Worm (Caenorhabditis elegans) whole organism, midembryonic: ENCODE results near the gene cest-8.

Experiments
- T22C8.4 ChIP-seq: fragments of 200-800 bp; sonication (Bioruptor generic); IDR thresholded peaks from 2 replicates; pipeline ENCODE4 v1.3.6; 2022; ENCODE audit warnings: missing genetic modification characterization, missing compliant biosample characterization
- cog-1 ChIP-seq: sonication (generic microtip); optimal IDR thresholded peaks from 2 replicates; lab custom pipeline; 2016; ENCODE audit warnings: missing genetic modification characterization, missing compliant biosample characterization
- flt-1 ChIP-seq: fragments of 200-800 bp; sonication (Bioruptor generic); IDR thresholded peaks from 2 replicates; pipeline ENCODE4 v1.3.6; 2022; ENCODE audit warnings: missing genetic modification characterization, missing compliant biosample characterization
- klf-2 ChIP-seq: fragments of 200-800 bp; sonication (Bioruptor generic); conservative IDR thresholded peaks from 2 replicates; pipeline ENCODE4 v1.3.6; 2022; ENCODE audit warnings: missing genetic modification reagents, missing genetic modification characterization, missing compliant biosample characterization
- med-1 ChIP-seq: sonication (generic microtip); optimal IDR thresholded peaks from 2 replicates; lab custom pipeline; 2017; ENCODE audit warnings: missing genetic modification characterization, mild to moderate bottlenecking, missing compliant biosample characterization, antibody characterized with exemption, missing genetic modification reagents; ENCODE audit not compliant: insufficient read depth
- ref-1 ChIP-seq: fragments of 200-800 bp; sonication (Bioruptor generic); conservative IDR thresholded peaks from 2 replicates; pipeline ENCODE4 v1.3.6; 2022; ENCODE audit warnings: missing genetic modification reagents, missing genetic modification characterization, missing compliant biosample characterization
- tab-1 ChIP-seq: fragments of 200-800 bp; sonication (Bioruptor generic); IDR thresholded peaks from 2 replicates; pipeline ENCODE4 v1.3.6; 2022; ENCODE audit warnings: missing genetic modification characterization, missing compliant biosample characterization
- ztf-23 ChIP-seq: fragments of 200-800 bp; sonication (Bioruptor generic); IDR thresholded peaks from 2 replicates; pipeline ENCODE4 v1.3.6; 2022; ENCODE audit warnings: missing genetic modification reagents, missing genetic modification characterization, missing compliant biosample characterization
- ztf-29 ChIP-seq: fragments of 200-800 bp; sonication (Bioruptor generic); IDR thresholded peaks from 2 replicates; pipeline ENCODE4 v1.3.6; 2022; ENCODE audit warnings: missing genetic modification reagents, missing genetic modification characterization, missing compliant biosample characterization

Gene cest-8

DNA sequence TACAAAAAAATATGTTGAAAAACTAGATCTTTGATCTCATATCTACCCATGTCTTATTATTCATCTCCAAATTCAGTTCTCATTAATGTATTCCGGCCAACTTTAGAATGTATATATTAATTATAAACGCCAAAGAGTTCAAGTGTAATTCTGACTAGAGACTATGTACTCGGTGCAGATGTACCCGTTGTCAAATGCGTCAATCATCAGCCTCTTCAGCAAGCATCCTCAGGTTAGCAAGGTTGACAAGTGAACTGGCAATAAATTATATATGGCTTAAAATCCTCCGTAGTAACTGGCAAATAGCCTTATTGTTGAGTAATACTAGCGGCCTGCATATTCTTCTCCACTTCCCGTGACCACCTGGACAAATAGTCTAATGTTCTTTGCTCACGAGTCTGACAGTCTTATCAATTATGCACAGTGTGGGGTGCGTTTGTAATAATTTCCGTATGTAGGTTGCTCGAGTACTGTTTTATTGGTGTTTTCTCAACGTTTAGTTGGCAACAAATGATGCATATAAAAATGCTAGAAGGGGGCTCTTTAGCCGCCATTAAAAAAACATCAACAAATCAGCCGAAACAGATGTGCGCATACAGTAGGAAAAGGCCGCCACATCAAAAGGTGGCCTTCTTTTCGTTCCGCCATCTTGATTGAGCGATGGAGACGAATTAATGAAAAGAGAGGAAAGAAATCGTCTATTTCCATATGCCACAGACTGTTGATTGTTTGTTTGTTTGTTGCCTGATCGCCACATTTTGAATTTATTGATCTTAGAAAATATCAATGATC is 31.0 kb upstream of the cest-8 start:
- TF ChIP-seq klf-2 (GFP tag; lab: Robert Waterston, UW) (no peak), ztf-29 (GFP tag; lab: Robert Waterston, UW) (no peak), tab-1 (no peak), ref-1 (no peak), T22C8.4 (GFP tag; lab: Robert Waterston, UW) (no peak)

DNA sequence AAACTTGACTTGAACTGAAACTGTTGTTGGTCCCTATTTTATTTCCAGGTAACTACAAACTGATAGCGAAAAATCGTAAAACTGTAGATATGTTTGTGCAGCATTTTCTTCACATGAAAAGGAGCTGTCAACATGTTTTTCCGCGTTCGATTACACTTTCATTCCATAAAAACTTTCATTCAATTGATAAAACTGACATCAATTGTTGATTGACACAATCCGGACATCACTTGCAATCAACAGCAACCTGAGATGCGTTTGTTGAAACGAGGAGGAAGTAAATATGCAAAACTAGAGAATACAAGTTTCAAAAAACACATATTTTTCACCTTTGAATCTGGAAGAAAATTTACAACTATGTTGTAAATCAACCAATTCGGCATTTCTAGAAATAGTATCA is 22.1 kb upstream of the cest-8 start:
- TF ChIP-seq flt-1 (no peak), med-1 (GFP tag; lab: Kevin White, UChicago) (no peak), ztf-29 (GFP tag; lab: Robert Waterston, UW) (no peak), tab-1 (no peak), T22C8.4 (GFP tag; lab: Robert Waterston, UW) (no peak), ztf-23 (GFP tag; lab: Robert Waterston, UW) (no peak), cog-1 (no peak), klf-2 (GFP tag; lab: Robert Waterston, UW) (no peak), ref-1 (no peak)

DNA sequence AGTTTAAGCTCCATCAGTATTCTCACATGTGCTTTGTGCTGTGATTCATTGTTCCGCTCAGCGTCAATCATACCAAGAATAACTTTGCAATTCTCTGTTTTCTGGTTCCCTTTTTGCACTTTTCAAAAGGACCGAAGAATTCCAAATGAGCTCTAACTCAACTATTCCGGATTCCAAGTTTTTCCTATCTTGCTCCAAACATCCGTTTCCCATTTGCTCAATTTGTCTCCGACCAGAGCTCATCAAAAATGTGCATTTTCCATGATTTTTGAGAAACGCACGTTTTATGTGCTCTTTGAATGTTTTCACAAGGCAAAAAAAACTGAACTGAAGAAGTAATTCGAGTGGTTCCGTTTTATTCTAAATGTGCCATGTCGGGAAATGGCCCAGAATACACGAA is 21.2 kb upstream of the cest-8 start:
- TF ChIP-seq ztf-23 (GFP tag; lab: Robert Waterston, UW) (no peak), ref-1 (no peak), T22C8.4 (GFP tag; lab: Robert Waterston, UW) (no peak)

DNA sequence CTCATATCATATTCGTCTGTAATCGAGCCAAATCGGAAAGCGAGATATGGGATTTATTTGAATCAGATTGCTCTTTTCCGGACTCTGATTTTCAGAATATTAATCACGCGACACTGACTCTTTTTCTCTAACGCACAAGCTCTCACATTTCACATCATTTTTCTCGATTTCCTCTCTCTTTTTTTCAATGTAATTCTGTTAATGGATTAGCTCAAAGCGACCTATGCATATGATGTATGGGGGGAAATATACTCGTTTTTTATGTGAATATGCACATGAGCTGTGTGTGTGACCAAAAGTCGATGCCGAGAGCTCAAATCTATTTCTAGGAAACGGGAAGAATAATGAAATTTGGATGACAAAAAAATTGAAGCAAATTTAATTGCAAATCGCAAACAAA is 18.9 kb upstream of the cest-8 start:
- TF ChIP-seq ztf-29 (GFP tag; lab: Robert Waterston, UW): no peak
- TF ChIP-seq T22C8.4 (GFP tag; lab: Robert Waterston, UW): no peak
- TF ChIP-seq cog-1: no peak

DNA sequence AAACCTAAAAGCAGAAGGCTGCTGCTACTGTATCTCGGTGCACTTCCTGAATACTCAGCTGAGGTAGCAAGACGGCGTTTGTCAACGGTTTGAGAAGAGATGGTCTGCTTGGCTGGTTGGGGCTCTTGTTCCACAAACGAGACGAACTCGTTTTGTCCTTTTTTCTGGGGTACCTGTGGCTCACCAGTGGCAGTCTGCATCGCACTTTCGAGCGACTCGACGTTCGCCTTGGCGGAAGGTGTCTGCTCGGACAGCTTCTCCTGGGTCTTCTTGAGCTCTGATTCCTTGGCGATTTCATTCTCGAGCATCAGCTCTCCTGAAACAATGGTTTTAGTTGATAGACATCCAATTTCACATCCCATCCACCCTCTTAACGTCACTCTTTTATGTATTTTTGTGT is 18.0 kb upstream of the cest-8 start:
- no peak for TF ChIP-seq med-1 (GFP tag; lab: Kevin White, UChicago)
- no peak for TF ChIP-seq ref-1
- no peak for TF ChIP-seq klf-2 (GFP tag; lab: Robert Waterston, UW)
- no peak for TF ChIP-seq ztf-29 (GFP tag; lab: Robert Waterston, UW)
- no peak for TF ChIP-seq ztf-23 (GFP tag; lab: Robert Waterston, UW)
- TF ChIP-seq cog-1: no peak
- no peak for TF ChIP-seq T22C8.4 (GFP tag; lab: Robert Waterston, UW)
- no peak for TF ChIP-seq tab-1
- no peak for TF ChIP-seq flt-1

DNA sequence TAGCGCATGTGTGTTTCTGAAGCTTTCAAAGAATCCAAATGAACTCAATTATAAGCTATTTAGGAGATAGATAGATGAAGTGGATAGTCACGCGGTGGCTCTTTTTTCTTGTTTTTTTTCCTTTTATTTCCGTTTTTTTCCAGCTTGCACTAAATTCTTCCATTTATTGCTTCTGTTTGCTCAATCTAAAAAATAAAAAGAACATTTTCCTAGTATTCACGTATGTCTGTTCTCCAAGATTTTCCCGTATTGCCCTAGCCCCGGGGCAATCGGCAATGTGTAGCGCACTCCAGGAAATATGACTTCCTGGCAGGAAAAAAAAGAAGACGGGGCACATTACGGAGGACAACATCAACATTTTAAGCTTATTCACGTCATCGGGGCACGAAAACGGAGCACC is 17.6 kb upstream of the cest-8 start:
- TF ChIP-seq klf-2 (GFP tag; lab: Robert Waterston, UW): no peak
- TF ChIP-seq flt-1: no peak
- TF ChIP-seq ztf-29 (GFP tag; lab: Robert Waterston, UW): no peak
- no peak for TF ChIP-seq med-1 (GFP tag; lab: Kevin White, UChicago)
- no peak for TF ChIP-seq T22C8.4 (GFP tag; lab: Robert Waterston, UW)
- no peak for TF ChIP-seq ref-1
- no peak for TF ChIP-seq ztf-23 (GFP tag; lab: Robert Waterston, UW)
- no peak for TF ChIP-seq cog-1
- no peak for TF ChIP-seq tab-1

DNA sequence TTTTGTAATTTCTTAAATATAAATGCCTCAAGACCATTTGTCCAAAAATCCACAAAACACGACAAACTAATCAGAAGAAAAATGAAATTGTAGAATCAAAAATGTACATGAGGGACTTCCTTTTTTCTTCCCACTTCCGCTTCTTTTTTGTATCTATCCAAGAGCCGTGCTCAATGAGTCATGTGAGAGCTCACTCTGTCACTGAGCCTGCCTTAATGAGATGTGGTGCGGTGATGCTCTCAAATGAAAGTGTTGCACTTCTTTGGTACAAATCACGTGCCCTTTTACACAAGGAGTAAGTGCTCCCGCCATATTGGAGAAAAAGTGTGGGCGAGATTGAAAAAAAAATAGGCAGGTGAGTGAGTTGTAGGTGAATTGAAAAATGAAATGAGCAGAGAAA is 15.1 kb upstream of the cest-8 start:
- TF ChIP-seq flt-1: no peak
- no peak for TF ChIP-seq klf-2 (GFP tag; lab: Robert Waterston, UW)
- no peak for TF ChIP-seq tab-1
- TF ChIP-seq med-1 (GFP tag; lab: Kevin White, UChicago): no peak
- TF ChIP-seq cog-1: no peak
- TF ChIP-seq ref-1: no peak
- TF ChIP-seq T22C8.4 (GFP tag; lab: Robert Waterston, UW): no peak
- TF ChIP-seq ztf-23 (GFP tag; lab: Robert Waterston, UW): no peak
- no peak for TF ChIP-seq ztf-29 (GFP tag; lab: Robert Waterston, UW)

DNA sequence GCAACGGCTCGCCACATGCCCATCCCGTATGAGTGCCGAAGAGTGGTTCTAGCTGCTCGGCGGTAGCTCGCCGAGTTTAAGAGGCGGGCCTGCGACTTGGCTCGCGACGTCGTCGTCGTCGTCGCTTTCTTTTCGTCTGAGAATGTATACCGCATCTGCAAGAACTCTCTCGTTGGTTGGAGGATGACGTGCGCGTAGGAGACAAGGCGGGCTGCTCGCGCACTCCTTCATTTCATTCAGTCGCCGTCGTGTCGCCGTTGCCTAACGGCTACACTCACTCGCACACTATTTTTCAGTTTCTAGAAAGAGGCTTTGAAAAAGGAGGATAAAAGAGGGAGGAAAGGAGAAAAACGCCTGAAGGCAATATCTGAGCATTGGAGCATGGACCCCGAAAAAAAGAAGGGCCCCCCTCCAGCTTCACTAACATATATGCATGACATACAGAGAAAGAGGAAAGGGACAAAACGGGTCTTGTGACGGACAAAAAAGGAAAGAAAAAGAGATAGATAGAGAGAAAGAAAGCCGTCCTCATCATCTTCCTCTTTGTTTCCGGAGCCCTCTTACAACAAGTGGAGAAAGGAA is 13.9 kb upstream of the cest-8 start:
- TF ChIP-seq ztf-29 (GFP tag; lab: Robert Waterston, UW) (no peak), klf-2 (GFP tag; lab: Robert Waterston, UW) (no peak), cog-1 (peak; percentile 18)

DNA sequence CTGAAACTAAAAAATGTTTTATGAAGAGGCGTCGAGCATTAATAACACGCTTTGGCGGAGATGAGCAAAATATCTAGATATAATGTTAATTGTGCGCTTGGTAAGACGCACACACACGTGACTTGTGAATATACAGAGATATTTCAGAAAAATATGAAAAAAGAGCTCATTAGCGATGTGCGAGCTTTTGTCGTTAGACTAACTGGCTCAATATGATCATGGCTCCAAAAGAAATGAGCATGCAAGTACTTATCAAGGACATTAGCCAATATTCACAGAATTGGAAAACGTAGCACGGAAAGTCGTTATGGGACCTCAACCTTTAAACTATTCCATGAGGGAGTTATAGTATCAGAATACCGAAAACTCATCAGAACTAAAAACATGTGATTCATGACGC is 12.4 kb upstream of the cest-8 start:
- TF ChIP-seq ztf-29 (GFP tag; lab: Robert Waterston, UW) (no peak), ref-1 (no peak), tab-1 (no peak), ztf-23 (GFP tag; lab: Robert Waterston, UW) (no peak), cog-1 (no peak), klf-2 (GFP tag; lab: Robert Waterston, UW) (no peak), flt-1 (no peak), med-1 (GFP tag; lab: Kevin White, UChicago) (no peak), T22C8.4 (GFP tag; lab: Robert Waterston, UW) (no peak)

DNA sequence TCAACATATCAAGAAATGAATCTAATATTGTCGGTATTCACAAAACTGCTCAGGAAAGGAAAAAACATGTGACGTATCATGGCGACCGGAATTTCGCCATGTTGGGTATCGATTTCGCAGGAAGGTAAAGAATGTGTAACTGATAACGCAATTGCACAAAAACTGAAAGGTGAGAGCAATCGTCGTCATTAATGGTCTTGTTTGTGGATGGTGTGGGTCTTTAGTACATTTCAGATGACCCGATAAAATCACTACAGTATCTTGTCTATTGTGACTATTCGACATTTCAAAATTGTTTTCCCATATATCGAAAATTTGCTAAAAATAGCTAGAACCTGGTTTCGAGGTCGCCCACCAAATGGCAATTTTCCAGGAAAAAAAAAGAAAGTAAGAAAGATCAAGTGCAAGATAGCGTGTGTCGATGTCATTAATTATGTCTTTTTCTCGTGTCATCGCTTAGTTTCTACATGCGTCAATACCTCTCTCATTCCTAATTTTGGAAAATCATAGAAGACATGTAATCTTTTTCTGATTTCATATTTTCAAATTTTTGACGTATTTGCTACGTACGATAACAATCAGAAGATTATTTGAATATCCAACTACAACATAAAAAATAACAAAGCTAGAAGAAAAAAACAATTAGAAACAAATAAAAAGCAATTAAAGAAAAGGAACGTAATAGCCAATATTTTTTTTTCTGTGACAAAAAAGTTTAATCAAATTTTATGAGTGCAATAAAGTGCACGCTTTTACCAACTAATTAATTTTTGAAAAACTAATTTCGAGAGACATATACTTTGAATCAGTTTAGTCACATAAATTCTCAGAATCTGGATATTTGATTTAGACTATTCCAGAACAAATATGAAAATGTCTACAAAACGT is 9.1 kb upstream of the cest-8 start:
- no peak for TF ChIP-seq flt-1
- TF ChIP-seq ref-1: no peak
- TF ChIP-seq T22C8.4 (GFP tag; lab: Robert Waterston, UW): no peak
- TF ChIP-seq cog-1: no peak
- TF ChIP-seq klf-2 (GFP tag; lab: Robert Waterston, UW): no peak
- no peak for TF ChIP-seq ztf-29 (GFP tag; lab: Robert Waterston, UW)
- no peak for TF ChIP-seq tab-1
- TF ChIP-seq med-1 (GFP tag; lab: Kevin White, UChicago): no peak
- no peak for TF ChIP-seq ztf-23 (GFP tag; lab: Robert Waterston, UW)
